Worm (Caenorhabditis elegans) whole organism, late embryonic: Measurements from ENCODE around the gene C05G5.5.

Source experiments
- che-1 ChIP-seq: sonication (generic microtip); optimal IDR thresholded peaks from 2 replicates; lab custom pipeline; 2016; ENCODE audit warnings: mild to moderate bottlenecking, missing genetic modification characterization, missing compliant biosample characterization
- dmd-4 ChIP-seq: sonication (generic microtip); optimal IDR thresholded peaks from 2 replicates; lab custom pipeline; 2016; ENCODE audit warnings: borderline replicate concordance, missing genetic modification characterization, missing compliant biosample characterization
- dve-1 ChIP-seq: sonication (generic microtip); optimal IDR thresholded peaks from 2 replicates; lab custom pipeline; 2017; ENCODE audit warnings: antibody characterized with exemption, mild to moderate bottlenecking, missing genetic modification characterization, missing compliant biosample characterization
- fkh-10 ChIP-seq: fragments of 150-350 bp; optimal IDR thresholded peaks from 2 replicates; lab custom pipeline; 2014; ENCODE audit warnings: missing biosample characterization, missing genetic modification reagents, missing genetic modification characterization
- nhr-11 ChIP-seq: fragments of 150-350 bp; optimal IDR thresholded peaks from 2 replicates; lab custom pipeline; 2014; ENCODE audit warnings: missing biosample characterization, missing genetic modification characterization
- tbx-7 ChIP-seq: sonication (generic microtip); optimal IDR thresholded peaks from 2 replicates; lab custom pipeline; 2016; ENCODE audit warnings: missing genotype, missing genetic modification characterization, missing compliant biosample characterization
- ttx-3 ChIP-seq: sonication (generic microtip); optimal IDR thresholded peaks from 2 replicates; lab custom pipeline; 2016; ENCODE audit warnings: missing genetic modification reagents, missing genetic modification characterization, missing compliant biosample characterization
- unc-42 ChIP-seq: sonication (generic microtip); optimal IDR thresholded peaks from 2 replicates; lab custom pipeline; 2016; ENCODE audit warnings: missing genotype, missing genetic modification characterization, missing compliant biosample characterization
- unc-86 ChIP-seq: sonication (generic microtip); optimal IDR thresholded peaks from 2 replicates; lab custom pipeline; 2016; ENCODE audit warnings: missing genetic modification characterization, missing compliant biosample characterization

DNA sequence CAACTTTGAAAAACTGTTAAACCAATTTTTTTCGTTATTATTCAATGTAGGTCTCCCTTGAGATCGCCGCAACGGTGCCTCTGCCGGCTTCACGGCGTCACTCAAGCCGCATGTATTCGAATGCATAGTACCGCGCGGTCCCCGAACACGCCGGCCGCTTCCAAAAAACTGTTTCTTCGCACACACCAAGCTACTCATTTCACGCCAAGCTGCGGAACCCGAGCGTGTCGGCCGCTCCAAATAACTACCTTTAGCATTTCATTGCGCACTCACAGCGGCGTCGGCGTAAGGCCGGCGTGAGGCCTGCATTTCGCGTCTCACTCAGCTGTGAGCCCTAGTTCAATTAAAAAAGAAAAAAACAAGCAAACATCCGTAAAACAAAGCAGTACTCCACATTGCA, 4.3 kb downstream of the C05G5.5 start:
- TF ChIP-seq nhr-11 (no peak), che-1 (tag; lab: Kevin White, UChicago) (no peak), dmd-4 (tag; lab: Kevin White, UChicago) (no peak), ttx-3 (tag; lab: Kevin White, UChicago) (no peak), tbx-7 (no peak), fkh-10 (GFP tag; lab: Kevin White, UChicago) (no peak), unc-42 (tag; lab: Kevin White, UChicago) (no peak), dve-1 (tag; lab: Kevin White, UChicago) (no peak), unc-86 (tag; lab: Kevin White, UChicago) (no peak)
